Fruit fly (Drosophila melanogaster): ENCODE measurements around the gene CG11134.

Gene CG11134

DNA sequence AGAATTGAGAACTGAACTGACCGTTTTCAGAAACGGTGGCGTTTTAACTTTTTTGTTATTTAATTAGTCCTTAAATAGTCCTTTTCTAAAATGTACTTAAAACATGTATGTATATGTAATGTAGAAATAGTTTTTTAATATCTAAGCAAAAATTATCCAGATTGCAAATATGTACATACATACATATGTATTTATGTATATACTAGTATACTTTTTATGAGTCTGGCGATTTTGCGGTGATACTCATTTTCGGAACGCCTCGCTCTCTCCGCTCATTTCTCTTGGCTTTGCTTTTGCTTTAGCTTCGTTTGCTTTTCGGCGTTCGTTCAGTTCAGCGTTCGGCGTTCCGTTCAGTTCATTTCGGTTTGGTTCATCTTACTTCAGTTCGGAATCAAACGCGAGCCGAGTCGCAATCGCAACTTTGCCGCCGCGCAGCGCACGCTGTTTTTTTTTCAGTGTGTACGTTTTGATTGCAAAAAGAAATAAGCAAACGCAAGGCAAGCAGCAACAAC is 24.7 kb downstream of the CG11134 start, which contains the start of gene rdgB (continued):
- TF ChIP-seq pb (GFP tag; optimal IDR thresholded peaks at IDR 0.05) (no peak), odd (GFP tag; optimal IDR thresholded peaks at IDR 0.05) (peak; percentile 72), chn (GFP tag; optimal IDR thresholded peaks at IDR 0.05) (peak; percentile 33), CG1792 (GFP tag; optimal IDR thresholded peaks at IDR 0.05) (no peak), bcd (GFP tag; optimal IDR thresholded peaks at IDR 0.05) (peak; percentile 81), Six4 (GFP tag; optimal IDR thresholded peaks at IDR 0.05) (peak; percentile 51), BtbVII (GFP tag; optimal IDR thresholded peaks at IDR 0.05) (peak; percentile 46), CG7987 (GFP tag; optimal IDR thresholded peaks at IDR 0.05) (no peak), CG2116 (GFP tag; optimal IDR thresholded peaks at IDR 0.05) (peak; percentile 48), hb (GFP tag; IDR thresholded peaks at IDR 0.05; ENCODE audit: partially characterized antibody) (no peak), seq (GFP tag; IDR thresholded peaks at IDR 0.05) (peak; percentile 33; the same call in 1 of the 2 replicates), tin (GFP tag; optimal IDR thresholded peaks at IDR 0.05) (peak; percentile 61), nom (GFP tag; optimal IDR thresholded peaks at IDR 0.05) (peak; percentile 67), jing (GFP tag; optimal IDR thresholded peaks at IDR 0.05) (peak; percentile 7), CG9215 (GFP tag; IDR thresholded peaks at IDR 0.05) (peak; percentile 81), unpg (GFP tag; optimal IDR thresholded peaks at IDR 0.05) (peak; percentile 65), Oaz (GFP tag; IDR thresholded peaks at IDR 0.05) (peak; percentile 45; the same call in 1 of the 2 replicates), sens-2 (GFP tag; IDR thresholded peaks at IDR 0.05) (no peak), CG30431 (GFP tag; optimal IDR thresholded peaks at IDR 0.05) (peak; percentile 58), CG31365 (tag; optimal IDR thresholded peaks at IDR 0.05) (no peak), mam (GFP tag; optimal IDR thresholded peaks at IDR 0.05) (peak; percentile 40), luna (GFP tag; optimal IDR thresholded peaks at IDR 0.05) (no peak), CG1529 (GFP tag; optimal IDR thresholded peaks at IDR 0.05) (peak; percentile 82), Antp (GFP tag; optimal IDR thresholded peaks at IDR 0.05) (peak; percentile 7), Med (GFP tag) (peak; percentile 74), CG12769 (tag; optimal IDR thresholded peaks at IDR 0.05) (peak; percentile 67), slbo (GFP tag; IDR thresholded peaks at IDR 0.05) (peak; percentile 76), abd-A (tag; optimal IDR thresholded peaks at IDR 0.05) (peak; percentile 78), Rx (GFP tag; IDR thresholded peaks at IDR 0.05) (no peak), oc (tag; optimal IDR thresholded peaks at IDR 0.05) (peak; percentile 63), Tbp (GFP tag; optimal IDR thresholded peaks at IDR 0.05) (no peak), CG6654 (GFP tag; optimal IDR thresholded peaks at IDR 0.05) (peak; percentile 50), Gug (GFP tag; IDR thresholded peaks at IDR 0.05) (peak; percentile 60; the same call in 1 of the 4 replicates), pros (GFP tag; optimal IDR thresholded peaks at IDR 0.05) (no peak), CG4360 (GFP tag; IDR thresholded peaks at IDR 0.05) (no peak), CG43689 (GFP tag; IDR thresholded peaks at IDR 0.05) (no peak), Lim3 (GFP tag; IDR thresholded peaks at IDR 0.05) (no peak), CG1603 (tag; optimal IDR thresholded peaks at IDR 0.05) (peak; percentile 31), CG9437 (GFP tag; optimal IDR thresholded peaks at IDR 0.05) (peak; percentile 76), Scr (GFP tag; IDR thresholded peaks at IDR 0.05; ENCODE audit: partially characterized antibody) (no peak), CG12744 (GFP tag; optimal IDR thresholded peaks at IDR 0.05) (peak; percentile 27), Hr78 (GFP tag; optimal IDR thresholded peaks at IDR 0.05) (no peak), CG9932 (GFP tag; IDR thresholded peaks at IDR 0.05) (peak; percentile 68), Neu2 (GFP tag; optimal IDR thresholded peaks at IDR 0.05; ENCODE audit: borderline replicate concordance) (no peak), CG2120 (GFP tag; optimal IDR thresholded peaks at IDR 0.05) (peak; percentile 75), Deaf1 (tag; optimal IDR thresholded peaks at IDR 0.05) (peak; percentile 96), CG12659 (GFP tag; optimal IDR thresholded peaks at IDR 0.05) (peak; percentile 87), B-H1 (GFP tag; IDR thresholded peaks at IDR 0.05) (peak; percentile 15; the same call in 1 of the 3 replicates), sr (GFP tag; IDR thresholded peaks at IDR 0.05) (no peak), Dad (GFP tag; optimal IDR thresholded peaks at IDR 0.05) (no peak), CG34224 (GFP tag; IDR thresholded peaks at IDR 0.05; ENCODE audit: partially characterized antibody) (no peak)

All from whole organism, embryonic.